Worm (Caenorhabditis elegans) whole organism, L4 larva: ENCODE measurements around the gene cpr-8.

Experiments used
- F26F4.8 ChIP-seq: fragments of 200-800 bp; sonication (Bioruptor generic); conservative IDR thresholded peaks from 2 replicates; pipeline ENCODE4 v1.3.6; 2022; ENCODE audit warnings: missing genetic modification characterization, missing compliant biosample characterization
- F44E2.7 ChIP-seq: fragments of 200-800 bp; sonication (Bioruptor generic); IDR thresholded peaks from 2 replicates; pipeline ENCODE4 v2.1.2; 2022; ENCODE audit warnings: missing genetic modification characterization, missing compliant biosample characterization
- T20F7.1 ChIP-seq: fragments of 200-800 bp; sonication (Bioruptor generic); optimal IDR thresholded peaks from 2 replicates; lab custom pipeline; 2018; ENCODE audit warnings: mild to moderate bottlenecking, missing genetic modification characterization, missing compliant biosample characterization
- Y48G9A.11 ChIP-seq: fragments of 200-800 bp; sonication (Bioruptor generic); IDR thresholded peaks from 2 replicates; pipeline ENCODE4 v1.3.6; 2022; ENCODE audit warnings: missing genetic modification reagents, missing genetic modification characterization, missing compliant biosample characterization
- ZK337.2 ChIP-seq: fragments of 200-800 bp; sonication (Bioruptor generic); IDR thresholded peaks from 2 replicates; pipeline ENCODE4 v1.3.6; 2022; ENCODE audit warnings: missing genetic modification reagents, missing genetic modification characterization, missing compliant biosample characterization
- ceh-62 ChIP-seq: sonication (generic microtip); optimal IDR thresholded peaks from 2 replicates; lab custom pipeline; 2017; ENCODE audit warnings: missing biosample characterization, missing genetic modification characterization
- daf-16 ChIP-seq, 3 experiments: sonication (generic microtip); optimal IDR thresholded peaks; 2 replicates each; lab custom pipeline; 2016 to 2017; ENCODE audit warnings: missing genetic modification characterization in 3 of 3, missing genetic modification reagents in 3 of 3, mild to moderate bottlenecking in 2 of 3, missing compliant biosample characterization in 2 of 3, missing biosample characterization in 1 of 3, moderate library complexity in 1 of 3
- dmd-6 ChIP-seq: fragments of 200-800 bp; sonication (Bioruptor generic); IDR thresholded peaks from 2 replicates; pipeline ENCODE4 v1.3.6; 2022; ENCODE audit warnings: missing genetic modification reagents, missing genetic modification characterization, missing compliant biosample characterization
- dpl-1 ChIP-seq: fragments of 150-350 bp; optimal IDR thresholded peaks from 2 replicates; lab custom pipeline; 2014; ENCODE audit warnings: missing biosample characterization, missing genetic modification reagents, missing genetic modification characterization
- duxl-1 ChIP-seq: sonication (generic microtip); optimal IDR thresholded peaks from 2 replicates; lab custom pipeline; 2016; ENCODE audit warnings: mild to moderate bottlenecking, missing genetic modification characterization, moderate library complexity, missing compliant biosample characterization; ENCODE audit not compliant: poor library complexity
- fkh-10 ChIP-seq: fragments of 150-350 bp; optimal IDR thresholded peaks from 2 replicates; lab custom pipeline; 2014; ENCODE audit warnings: missing biosample characterization, missing genetic modification reagents, missing genetic modification characterization
- hif-1 ChIP-seq, 2 experiments: sonication (generic microtip); optimal IDR thresholded peaks; 2 replicates each; lab custom pipeline; 2016 to 2017; ENCODE audit warnings: missing compliant biosample characterization in 2 of 2, missing genetic modification characterization in 2 of 2, missing genetic modification reagents in 2 of 2, missing genotype in 2 of 2, mild to moderate bottlenecking in 1 of 2
- hlh-30 ChIP-seq: sonication (generic microtip); optimal IDR thresholded peaks from 2 replicates; lab custom pipeline; 2017; ENCODE audit warnings: antibody characterized with exemption, mild to moderate bottlenecking, missing genetic modification characterization, missing compliant biosample characterization; ENCODE audit not compliant: insufficient read depth
- hmg-1.1 ChIP-seq: fragments of 200-800 bp; sonication (Bioruptor generic); IDR thresholded peaks from 2 replicates; pipeline ENCODE4 v1.3.6; 2022; ENCODE audit warnings: missing genetic modification reagents, missing genetic modification characterization, missing compliant biosample characterization
- lin-29 ChIP-seq: fragments of 200-800 bp; sonication (Bioruptor generic); IDR thresholded peaks from 2 replicates; pipeline ENCODE4 v1.3.6; 2022; ENCODE audit warnings: missing genetic modification reagents, missing genetic modification characterization, missing compliant biosample characterization
- lir-3 ChIP-seq: sonication (generic microtip); optimal IDR thresholded peaks from 2 replicates; lab custom pipeline; 2016; ENCODE audit warnings: mild to moderate bottlenecking, missing genetic modification characterization, missing compliant biosample characterization
- nhr-28 ChIP-seq: fragments of 150-350 bp; optimal IDR thresholded peaks from 2 replicates; lab custom pipeline; 2014; ENCODE audit warnings: missing biosample characterization, missing genetic modification characterization
- nhr-41 ChIP-seq: fragments of 200-800 bp; sonication (Bioruptor generic); IDR thresholded peaks from 2 replicates; pipeline ENCODE4 v1.3.6; 2022; ENCODE audit warnings: missing genetic modification reagents, missing genetic modification characterization, missing compliant biosample characterization
- nhr-48 ChIP-seq: sonication (generic microtip); optimal IDR thresholded peaks from 2 replicates; lab custom pipeline; 2016; ENCODE audit warnings: mild to moderate bottlenecking, missing genetic modification characterization, missing compliant biosample characterization
- pha-4 ChIP-seq, 2 experiments: fragments of 150-350 bp in 1 of 2; fragments of 200-800 bp in 1 of 2; sonication (Bioruptor generic) in 1 of 2; IDR thresholded peaks in 1 of 2; optimal IDR thresholded peaks in 1 of 2; 2 replicates each; pipeline versions ENCODE4 v1.3.6 to Lab custom; 2014 to 2022; ENCODE audit warnings: missing genetic modification characterization in 2 of 2, missing genetic modification reagents in 2 of 2, missing biosample characterization in 1 of 2, missing compliant biosample characterization in 1 of 2
- set-16 ChIP-seq: fragments of 200-800 bp; sonication (Bioruptor generic); IDR thresholded peaks from 2 replicates; pipeline ENCODE4 v1.3.6; 2022; ENCODE audit warnings: missing genetic modification reagents, missing genetic modification characterization, missing compliant biosample characterization
- tag-97 ChIP-seq: fragments of 200-800 bp; sonication (Bioruptor generic); IDR thresholded peaks from 2 replicates; pipeline ENCODE4 v1.3.6; 2022; ENCODE audit warnings: missing genetic modification characterization, missing compliant biosample characterization
- tra-1 ChIP-seq: fragments of 200-800 bp; sonication (Bioruptor generic); IDR thresholded peaks from 2 replicates; pipeline ENCODE4 v1.3.6; 2022; ENCODE audit warnings: missing genetic modification reagents, missing genetic modification characterization, missing compliant biosample characterization
- unc-130 ChIP-seq: sonication (generic microtip); optimal IDR thresholded peaks from 2 replicates; lab custom pipeline; 2016; ENCODE audit warnings: missing genetic modification reagents, missing genetic modification characterization, missing compliant biosample characterization
- unc-62 ChIP-seq, 3 experiments: fragments of 150-350 bp in 1 of 3; sonication (generic microtip); optimal IDR thresholded peaks in 2 of 3; peaks in 1 of 3; 1 replicate in 1 of 3; 2 replicates in 2 of 3; lab custom pipeline; 2014 to 2017; ENCODE audit warnings: missing biosample characterization in 3 of 3, missing genetic modification characterization in 3 of 3, missing genetic modification reagents in 3 of 3, missing genotype in 1 of 3
- zip-11 ChIP-seq: fragments of 200-800 bp; sonication (Bioruptor generic); IDR thresholded peaks from 2 replicates; pipeline ENCODE4 v1.3.6; 2022; ENCODE audit warnings: missing genetic modification characterization, missing compliant biosample characterization
- ztf-7 ChIP-seq: fragments of 150-350 bp; optimal IDR thresholded peaks from 2 replicates; lab custom pipeline; 2014; ENCODE audit warnings: missing biosample characterization, missing genetic modification characterization

Gene cpr-8

DNA sequence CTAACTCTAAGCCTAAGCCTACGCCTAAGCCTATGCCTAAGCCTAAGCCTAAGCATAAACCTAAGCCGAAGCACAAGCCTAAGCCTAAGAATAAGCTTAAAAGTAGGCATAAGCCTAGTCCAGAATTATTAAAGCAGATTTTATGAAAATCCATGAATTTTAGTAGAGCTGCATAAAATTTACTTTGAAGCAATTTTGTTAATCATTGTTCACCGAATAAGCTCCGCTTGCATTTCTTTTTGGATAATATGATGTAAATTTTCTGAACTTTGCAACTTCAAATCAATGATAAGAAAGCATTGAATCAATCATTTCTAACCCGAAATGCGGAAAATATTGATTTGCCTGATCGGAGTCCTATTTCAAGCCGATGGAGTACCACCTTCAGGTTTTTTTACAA, at the start of gene cpr-8:
Gene cpr-8 (plus strand): TSS at position 301 of the 400 bp plus-strand sequence.
- TF ChIP-seq nhr-28 (tag; lab: Kevin White, UChicago) (no peak), dpl-1 (GFP tag; lab: Kevin White, UChicago) (no peak), ztf-7 (peak; percentile 3)

DNA sequence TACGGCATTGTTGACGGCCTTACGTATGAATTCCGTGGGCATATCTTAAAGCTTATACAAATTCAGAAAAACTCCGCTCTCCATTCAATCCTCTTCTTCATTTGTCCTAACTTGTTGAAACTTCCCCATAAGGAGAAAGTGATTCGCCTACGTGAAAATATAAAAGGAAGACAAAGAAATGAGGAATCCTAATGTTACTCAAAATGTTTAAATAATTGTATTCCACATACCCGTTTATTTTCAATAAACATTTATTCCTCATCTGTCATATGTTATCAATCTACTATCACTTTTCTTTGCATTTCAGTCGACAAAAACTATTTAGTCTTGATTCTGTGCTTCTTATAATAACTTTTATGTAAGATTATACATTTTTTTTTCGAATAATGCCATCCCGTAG, 46.4 kb upstream of the cpr-8 start, which contains the start of gene clec-203:
Gene clec-203 (plus strand): TSS at position 301 of the 400 bp plus-strand sequence.
- TF ChIP-seq ZK337.2 (GFP tag; lab: Robert Waterston, UW) (no peak), unc-62 (GFP tag; optimal IDR thresholded peaks at IDR 0.05 in 1 of 2; lab: Kevin White, UChicago) (no peak), unc-62 (tag; optimal IDR thresholded peaks at IDR 0.05; lab: Kevin White, UChicago) (no peak), zip-11 (GFP tag; lab: Robert Waterston, UW) (no peak), hif-1 (tag; optimal IDR thresholded peaks at IDR 0.05; lab: Kevin White, UChicago) (no peak), tra-1 (GFP tag; lab: Robert Waterston, UW) (no peak), F26F4.8 (GFP tag; lab: Robert Waterston, UW) (no peak), nhr-48 (no peak), ceh-62 (tag; lab: Kevin White, UChicago) (no peak)

DNA sequence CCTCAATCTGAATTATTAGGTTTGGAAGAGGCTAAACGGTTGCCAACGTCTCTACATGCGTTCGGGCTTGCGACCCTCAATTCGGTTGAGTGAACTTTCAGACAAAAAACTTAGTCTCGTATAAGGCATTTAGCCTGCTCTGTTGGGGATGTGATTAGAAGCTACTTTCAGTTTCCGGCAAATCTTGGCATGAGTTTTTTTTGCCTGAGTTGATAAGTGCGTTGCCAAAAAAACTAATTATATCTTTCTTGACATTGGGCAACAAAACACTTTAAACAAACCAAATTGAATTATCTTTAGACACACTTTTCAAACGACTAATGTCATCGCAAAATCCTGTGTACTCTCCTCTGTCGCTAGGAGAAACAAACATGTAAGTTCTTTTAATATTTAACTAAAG, 42.0 kb upstream of the cpr-8 start, which contains the start of gene Y50D4B.4:
Gene Y50D4B.4 (plus strand): TSS at position 301 of the 400 bp plus-strand sequence.
- no peak for TF ChIP-seq pha-4 (GFP tag; IDR thresholded peaks at IDR 0.05; lab: Robert Waterston, UW)
- TF ChIP-seq pha-4 (tag; optimal IDR thresholded peaks at IDR 0.05; lab: Kevin White, UChicago) = no peak
- no peak for TF ChIP-seq duxl-1 (tag; lab: Kevin White, UChicago)
- TF ChIP-seq lir-3 = no peak

DNA sequence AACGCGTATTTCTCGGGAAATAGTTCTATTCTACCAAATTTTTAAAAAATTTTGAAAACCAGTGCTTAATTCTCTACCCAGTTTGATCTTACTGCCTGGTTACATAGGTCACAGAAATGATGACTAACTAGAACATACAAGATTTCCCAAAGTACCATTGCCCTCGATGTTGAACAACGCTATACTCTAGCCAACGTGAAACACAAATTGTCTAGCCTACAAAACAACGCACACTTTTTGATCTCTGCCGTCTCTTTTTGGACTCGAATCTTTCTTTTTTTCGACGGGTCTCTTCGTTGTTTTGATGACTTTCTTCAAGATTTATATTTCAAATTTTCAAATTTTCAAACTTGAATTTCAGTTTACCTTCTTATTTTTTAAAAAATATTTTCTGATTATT, 34.1 kb upstream of the cpr-8 start, which contains the start of gene Y50D4B.2:
Gene Y50D4B.2 (plus strand): TSS at position 301 of the 400 bp plus-strand sequence.
- TF ChIP-seq hmg-1.1 (GFP tag; lab: Robert Waterston, UW) (no peak), dmd-6 (GFP tag; lab: Robert Waterston, UW) (0 out of 2 replicates have a peak, but pooled peaks have one; percentile 16)

DNA sequence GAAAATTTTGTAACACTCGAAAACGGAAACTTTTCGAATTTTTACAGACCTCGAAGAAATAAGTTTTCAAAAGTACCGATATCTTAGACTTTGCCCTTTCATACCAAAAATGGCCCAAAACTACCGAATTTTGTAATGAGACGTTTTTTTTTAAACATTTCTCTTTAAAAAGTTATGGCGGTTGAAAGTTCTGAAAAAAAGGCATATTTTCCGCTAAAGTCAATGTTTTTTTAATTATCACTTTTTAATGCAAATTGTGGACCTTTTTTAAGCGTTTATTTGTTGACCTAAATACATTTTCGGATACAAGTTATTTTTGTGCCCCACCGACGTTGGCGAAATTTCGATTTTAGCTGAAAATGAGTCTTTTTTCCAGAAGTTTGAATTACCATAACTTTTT, 31.8 kb upstream of the cpr-8 start:
- TF ChIP-seq unc-62 (GFP tag; optimal IDR thresholded peaks at IDR 0.05 in 1 of 2; lab: Kevin White, UChicago) (peak in 1 of 2 experiments; percentile 97), unc-62 (tag; optimal IDR thresholded peaks at IDR 0.05; lab: Kevin White, UChicago) (no peak), lin-29 (no peak)

DNA sequence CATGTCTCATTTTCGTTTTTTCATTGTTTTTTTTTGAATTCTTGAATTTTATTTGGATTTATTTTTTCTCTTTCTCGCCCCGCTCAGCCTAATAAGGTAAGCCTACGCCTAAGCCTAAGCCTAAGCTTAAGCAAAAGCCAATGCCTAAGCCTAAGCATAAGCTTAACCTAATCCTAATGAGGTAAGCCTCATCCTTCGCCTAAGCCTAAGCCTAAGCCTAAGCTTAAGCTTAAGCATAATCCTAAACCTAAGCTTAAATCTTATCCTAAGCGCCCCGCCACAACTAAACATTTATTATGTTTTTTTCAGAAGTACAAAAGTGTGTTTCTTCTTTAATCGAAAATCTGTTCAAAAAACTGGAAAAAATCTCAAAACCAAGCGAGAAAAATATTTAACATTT, 22.2 kb upstream of the cpr-8 start:
- TF ChIP-seq nhr-41 (GFP tag; lab: Robert Waterston, UW) (no peak), Y48G9A.11 (GFP tag; lab: Robert Waterston, UW) (no peak), fkh-10 (no peak), dpl-1 (GFP tag; lab: Kevin White, UChicago) (no peak), hlh-30 (no peak), F26F4.8 (GFP tag; lab: Robert Waterston, UW) (no peak), T20F7.1 (GFP tag; lab: Kevin White, UChicago) (no peak), unc-130 (GFP tag; lab: Kevin White, UChicago) (no peak), lir-3 (no peak), daf-16 (GFP tag; optimal IDR thresholded peaks at IDR 0.05; lab: Kevin White, UChicago) (no peak), daf-16 (tag; optimal IDR thresholded peaks at IDR 0.05; lab: Kevin White, UChicago) (no peak), F44E2.7 (GFP tag; lab: Robert Waterston, UW) (no peak)

DNA sequence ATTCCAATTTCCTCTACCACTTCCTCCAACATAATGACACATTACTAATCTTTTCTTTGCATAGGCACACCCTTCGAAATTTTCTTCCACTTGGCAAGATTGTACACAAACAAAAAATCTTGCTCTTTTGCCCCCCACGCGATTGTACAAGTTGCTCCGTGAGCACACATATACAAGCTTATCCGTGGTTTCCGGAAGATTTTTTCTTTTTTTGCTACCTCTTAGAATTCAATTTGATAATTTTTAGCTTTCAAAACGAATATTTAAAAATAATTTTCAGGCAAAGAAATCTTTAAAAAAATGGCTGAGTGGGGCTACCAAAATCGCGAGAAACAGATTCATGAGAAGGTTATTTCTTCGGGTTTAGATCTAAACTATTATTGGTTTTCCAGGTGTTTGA, 21.7 kb upstream of the cpr-8 start, which contains the start of gene Y50D4B.1:
Gene Y50D4B.1 (plus strand): TSS at position 301 of the 400 bp plus-strand sequence.
- TF ChIP-seq zip-11 (GFP tag; lab: Robert Waterston, UW) (no peak), dpl-1 (GFP tag; lab: Kevin White, UChicago) (no peak), tag-97 (GFP tag; lab: Robert Waterston, UW) (no peak), set-16 (no peak)
